Fruit fly (Drosophila melanogaster) whole organism, embryonic: ENCODE results near the gene GNBP3.

ENCODE experiments used
- Asciz ChIP-seq: fragments of 200-800 bp; sonication (Bioruptor generic); optimal IDR thresholded peaks from 2 replicates; lab custom pipeline; 2017; ENCODE audit warnings: missing biosample characterization, mild to moderate bottlenecking, missing genetic modification characterization, missing genetic modification reagents
- Bteb2 ChIP-seq: fragments of 200-800 bp; sonication (Bioruptor generic); optimal IDR thresholded peaks from 2 replicates; lab custom pipeline; 2016; ENCODE audit warnings: missing biosample characterization, missing genetic modification characterization
- C15 ChIP-seq: fragments of 200-800 bp; sonication (Bioruptor generic); IDR thresholded peaks from 3 replicates; pipeline ENCODE4 v1.3.6; 2022; ENCODE audit warnings: missing biosample characterization, missing genetic modification characterization
- CG10147 ChIP-seq: fragments of 200-800 bp; sonication (Bioruptor generic); optimal IDR thresholded peaks from 2 replicates; lab custom pipeline; 2019; ENCODE audit warnings: missing biosample characterization, mild to moderate bottlenecking, missing genetic modification characterization, moderate library complexity
- CG10959 ChIP-seq: fragments of 200-800 bp; sonication (Bioruptor generic); IDR thresholded peaks from 2 replicates; pipeline ENCODE4 v1.3.6; 2022; ENCODE audit warnings: missing biosample characterization, missing genetic modification characterization
- CG11247 ChIP-seq: fragments of 200-800 bp; sonication (Bioruptor generic); IDR thresholded peaks from 2 replicates; pipeline ENCODE4 v1.3.6; 2022; ENCODE audit warnings: missing biosample characterization, missing genetic modification characterization
- CG16815 ChIP-seq: fragments of 200-800 bp; sonication (Bioruptor generic); optimal IDR thresholded peaks from 3 replicates; lab custom pipeline; 2017; ENCODE audit warnings: missing biosample characterization, mild to moderate bottlenecking, missing genetic modification characterization
- CG18476 ChIP-seq: fragments of 200-800 bp; sonication (Bioruptor generic); optimal IDR thresholded peaks from 2 replicates; lab custom pipeline; 2016; ENCODE audit warnings: missing biosample characterization, mild to moderate bottlenecking, missing genetic modification characterization
- CG34376 ChIP-seq: fragments of 200-800 bp; sonication (Bioruptor generic); optimal IDR thresholded peaks from 2 replicates; lab custom pipeline; 2018; ENCODE audit warnings: missing biosample characterization, mild to moderate bottlenecking, missing genetic modification characterization
- CG4360 ChIP-seq: fragments of 200-800 bp; sonication (Bioruptor generic); IDR thresholded peaks from 2 replicates; pipeline ENCODE4 v1.3.6; 2022; ENCODE audit warnings: missing biosample characterization, missing genetic modification characterization
- CG6683 ChIP-seq: fragments of 200-800 bp; sonication (Bioruptor generic); optimal IDR thresholded peaks from 2 replicates; lab custom pipeline; 2017; ENCODE audit warnings: missing biosample characterization, mild to moderate bottlenecking, missing genetic modification characterization, missing genetic modification reagents
- CG6813 ChIP-seq: fragments of 200-800 bp; sonication (Bioruptor generic); optimal IDR thresholded peaks from 2 replicates; lab custom pipeline; 2017; ENCODE audit warnings: missing biosample characterization, missing genetic modification characterization, mild to moderate bottlenecking, moderate library complexity, missing genetic modification reagents
- CG7271 ChIP-seq: fragments of 200-800 bp; sonication (Bioruptor generic); optimal IDR thresholded peaks from 2 replicates; lab custom pipeline; 2018; ENCODE audit warnings: missing biosample characterization, mild to moderate bottlenecking, missing genetic modification characterization, moderate library complexity
- CG7357 ChIP-seq: fragments of 200-800 bp; sonication (Bioruptor generic); IDR thresholded peaks from 3 replicates; pipeline ENCODE4 v1.3.6; 2022; ENCODE audit warnings: missing biosample characterization, missing genetic modification characterization
- Deaf1 ChIP-seq: fragments of 200-800 bp; optimal IDR thresholded peaks from 3 replicates; lab custom pipeline; 2019; ENCODE audit warnings: missing biosample characterization, mild to moderate bottlenecking, missing genetic modification characterization, moderate library complexity
- H2.0 ChIP-seq: fragments of 200-800 bp; sonication (Bioruptor generic); IDR thresholded peaks from 2 replicates; pipeline ENCODE4 v1.3.6; 2022; ENCODE audit warnings: missing biosample characterization, missing genetic modification characterization
- Hmx ChIP-seq: fragments of 200-800 bp; sonication (Bioruptor generic); optimal IDR thresholded peaks from 2 replicates; lab custom pipeline; 2016; ENCODE audit warnings: missing biosample characterization, missing genetic modification characterization
- Lpt ChIP-seq: fragments of >200 bp; optimal IDR thresholded peaks from 2 replicates; lab custom pipeline; 2018; ENCODE audit warnings: missing biosample characterization, missing genetic modification characterization
- Max ChIP-seq: fragments of 200-800 bp; sonication (Bioruptor generic); optimal IDR thresholded peaks from 2 replicates; lab custom pipeline; 2016; ENCODE audit warnings: missing biosample characterization, mild to moderate bottlenecking, missing genetic modification characterization
- Meics ChIP-seq: fragments of 200-800 bp; sonication (Bioruptor generic); optimal IDR thresholded peaks from 2 replicates; lab custom pipeline; 2017; ENCODE audit warnings: missing biosample characterization, mild to moderate bottlenecking, missing genetic modification characterization
- NFAT ChIP-seq: fragments of 200-800 bp; sonication (Bioruptor generic); IDR thresholded peaks from 2 replicates; pipeline ENCODE4 v1.3.6; 2022; ENCODE audit warnings: missing biosample characterization, missing genetic modification characterization
- NfI ChIP-seq: fragments of 200-800 bp; sonication (Bioruptor generic); optimal IDR thresholded peaks from 3 replicates; lab custom pipeline; 2018; ENCODE audit warnings: missing biosample characterization, mild to moderate bottlenecking, missing genetic modification characterization, moderate library complexity
- PHDP ChIP-seq: fragments of 200-800 bp; sonication (Bioruptor generic); optimal IDR thresholded peaks from 3 replicates; lab custom pipeline; 2018; ENCODE audit warnings: missing biosample characterization, mild to moderate bottlenecking, missing genetic modification characterization, moderate library complexity
- Rfx ChIP-seq: fragments of 200-800 bp; sonication (Bioruptor generic); IDR thresholded peaks from 2 replicates; pipeline ENCODE4 v1.3.6; 2022; ENCODE audit warnings: missing biosample characterization, missing genetic modification characterization
- TFAM ChIP-seq: fragments of 200-800 bp; sonication (Bioruptor generic); optimal IDR thresholded peaks from 2 replicates; lab custom pipeline; 2017; ENCODE audit warnings: missing biosample characterization, missing genetic modification characterization, inconsistent platforms
- Taf1 ChIP-seq: fragments of 200-800 bp; sonication (Bioruptor generic); IDR thresholded peaks from 2 replicates; pipeline ENCODE4 v1.3.6; 2022; ENCODE audit warnings: missing biosample characterization, missing genetic modification characterization
- Tbp ChIP-seq: fragments of >200 bp; optimal IDR thresholded peaks from 2 replicates; lab custom pipeline; 2018; ENCODE audit warnings: missing biosample characterization, missing genetic modification characterization
- aop ChIP-seq: fragments of 200-800 bp; sonication (Bioruptor generic); IDR thresholded peaks from 2 replicates; pipeline ENCODE4 v1.3.6; 2022; ENCODE audit warnings: missing biosample characterization, missing genetic modification characterization
- ap ChIP-seq: fragments of 200-800 bp; sonication (Bioruptor generic); IDR thresholded peaks from 2 replicates; pipeline ENCODE4 v1.3.6; 2022; ENCODE audit warnings: missing biosample characterization, missing genetic modification characterization
- bbx ChIP-seq: fragments of 200-800 bp; sonication (Bioruptor generic); IDR thresholded peaks from 2 replicates; pipeline ENCODE4 v1.3.6; 2022; ENCODE audit warnings: missing biosample characterization, missing genetic modification characterization; ENCODE audit not compliant: partially characterized antibody
- dmrt99B ChIP-seq: fragments of 200-800 bp; sonication (Bioruptor generic); optimal IDR thresholded peaks from 2 replicates; lab custom pipeline; 2018; ENCODE audit warnings: missing biosample characterization, mild to moderate bottlenecking, missing genetic modification characterization, moderate library complexity
- exex ChIP-seq: fragments of 200-800 bp; sonication (Bioruptor generic); optimal IDR thresholded peaks from 4 replicates; lab custom pipeline; 2018; ENCODE audit warnings: missing biosample characterization, mild to moderate bottlenecking, missing genetic modification characterization, moderate library complexity
- gcm2 ChIP-seq: fragments of 200-800 bp; sonication (Bioruptor generic); optimal IDR thresholded peaks from 2 replicates; lab custom pipeline; 2016; ENCODE audit warnings: missing biosample characterization, missing genetic modification characterization
- grn ChIP-seq: fragments of 200-800 bp; sonication (Bioruptor generic); optimal IDR thresholded peaks from 3 replicates; lab custom pipeline; 2017; ENCODE audit warnings: missing biosample characterization, missing genetic modification characterization
- ham ChIP-seq: fragments of 200-800 bp; sonication (Bioruptor generic); IDR thresholded peaks from 2 replicates; pipeline ENCODE4 v1.3.6; 2022; ENCODE audit warnings: missing biosample characterization, missing genetic modification characterization
- hbn ChIP-seq: fragments of 200-800 bp; sonication (Bioruptor generic); IDR thresholded peaks from 2 replicates; pipeline ENCODE4 v1.3.6; 2022; ENCODE audit warnings: missing biosample characterization, missing genetic modification characterization; ENCODE audit not compliant: partially characterized antibody
- kay ChIP-seq: fragments of 200-800 bp; sonication (Bioruptor generic); optimal IDR thresholded peaks from 2 replicates; lab custom pipeline; 2016; ENCODE audit warnings: missing biosample characterization, missing genetic modification characterization
- lab ChIP-seq: fragments of 200-800 bp; sonication (Bioruptor generic); optimal IDR thresholded peaks from 3 replicates; lab custom pipeline; 2017; ENCODE audit warnings: missing biosample characterization, missing genetic modification characterization, mild to moderate bottlenecking, moderate library complexity, missing genetic modification reagents
- lmd ChIP-seq: fragments of 200-800 bp; sonication (Bioruptor generic); IDR thresholded peaks from 2 replicates; pipeline ENCODE4 v1.3.6; 2022; ENCODE audit warnings: missing biosample characterization, missing genetic modification characterization
- lov ChIP-seq, 2 experiments: fragments of 200-800 bp in 1 of 2; fragments of >200 bp in 1 of 2; sonication (Bioruptor generic) in 1 of 2; IDR thresholded peaks in 1 of 2; optimal IDR thresholded peaks in 1 of 2; 2 replicates in 1 of 2; 3 replicates in 1 of 2; pipeline versions ENCODE4 v1.3.6 to Lab custom; 2017 to 2022; ENCODE audit warnings: missing biosample characterization in 1 of 2, missing genetic modification characterization in 1 of 2
- luna ChIP-seq: fragments of 200-800 bp; sonication (Bioruptor generic); optimal IDR thresholded peaks from 2 replicates; lab custom pipeline; 2016; ENCODE audit warnings: missing biosample characterization, missing genetic modification characterization
- nau ChIP-seq: fragments of 200-800 bp; sonication (Bioruptor generic); optimal IDR thresholded peaks from 3 replicates; lab custom pipeline; 2017; ENCODE audit warnings: missing biosample characterization, mild to moderate bottlenecking, missing genetic modification characterization, missing genetic modification reagents
- repo ChIP-seq: fragments of 200-800 bp; sonication (Bioruptor generic); optimal IDR thresholded peaks from 2 replicates; lab custom pipeline; 2016; ENCODE audit warnings: missing biosample characterization, missing genetic modification characterization
- sc ChIP-seq, 3 experiments: fragments of >200 bp in 2 of 3; fragments of 200-800 bp in 1 of 3; sonication (Bioruptor generic) in 1 of 3; optimal IDR thresholded peaks; 2 replicates in 2 of 3; 3 replicates in 1 of 3; lab custom pipeline; 2017; ENCODE audit warnings: mild to moderate bottlenecking in 1 of 3, missing biosample characterization in 1 of 3, missing genetic modification characterization in 1 of 3, missing genetic modification reagents in 1 of 3
- sens ChIP-seq: fragments of 200-800 bp; sonication (Bioruptor generic); peaks from one replicate; lab custom pipeline; 2016; ENCODE audit warnings: missing biosample characterization, missing genetic modification characterization
- sens-2 ChIP-seq: fragments of 200-800 bp; sonication (Bioruptor generic); IDR thresholded peaks from 2 replicates; pipeline ENCODE4 v1.3.6; 2022; ENCODE audit warnings: missing biosample characterization, missing genetic modification characterization
- so ChIP-seq: fragments of 200-800 bp; sonication (Bioruptor generic); IDR thresholded peaks from 3 replicates; pipeline ENCODE4 v1.3.6; 2022; ENCODE audit warnings: missing biosample characterization, missing genetic modification characterization
- z ChIP-seq: fragments of 200-800 bp; sonication (Bioruptor generic); IDR thresholded peaks from 3 replicates; pipeline ENCODE4 v1.3.6; 2022; ENCODE audit warnings: missing biosample characterization, missing genetic modification characterization
- zfh1 ChIP-seq: fragments of 200-800 bp; sonication (Bioruptor generic); IDR thresholded peaks from 3 replicates; pipeline ENCODE4 v1.3.6; 2022; ENCODE audit warnings: missing biosample characterization, missing genetic modification characterization
- zfh2 ChIP-seq: fragments of 200-800 bp; sonication (Bioruptor generic); optimal IDR thresholded peaks from 2 replicates; lab custom pipeline; 2016; ENCODE audit warnings: missing biosample characterization, missing genetic modification characterization

Gene GNBP3

dm6 chr3L:8996173-8996767 lies 41.4 kb downstream of the GNBP3 start (continued):
- TF ChIP-seq CG18476 (GFP tag; lab: Kevin White, UChicago) = peak; percentile 30
- no peak for TF ChIP-seq grn
- peak; percentile 44 for TF ChIP-seq Meics (GFP tag; lab: Kevin White, UChicago)
- peak; percentile 61 for TF ChIP-seq Asciz (GFP tag; lab: Kevin White, UChicago)
- TF ChIP-seq Bteb2 (GFP tag; lab: Kevin White, UChicago) = no peak
- TF ChIP-seq CG10147 = no peak
- no peak for TF ChIP-seq bbx (GFP tag; lab: Robert Waterston, UW)
- 0 out of 2 replicates have a peak, but pooled peaks have one; percentile 39 for TF ChIP-seq CG10959 (GFP tag; lab: Robert Waterston, UW)
- TF ChIP-seq kay (GFP tag; lab: Kevin White, UChicago) = no peak
- peak; percentile 45 for TF ChIP-seq ap (GFP tag; lab: Robert Waterston, UW)
- no peak for TF ChIP-seq repo
- peak; percentile 49 for TF ChIP-seq PHDP (tag; lab: Kevin White, UChicago)
- TF ChIP-seq z (GFP tag; lab: Robert Waterston, UW) = no peak
- no peak for TF ChIP-seq Tbp (GFP tag; lab: Kevin White, UChicago)
- no peak for TF ChIP-seq NfI (GFP tag; lab: Kevin White, UChicago)
- TF ChIP-seq zfh2 (GFP tag; lab: Kevin White, UChicago) = peak; percentile 61
- no peak for TF ChIP-seq CG6683 (GFP tag; lab: Kevin White, UChicago)
- no peak for TF ChIP-seq TFAM (GFP tag; lab: Kevin White, UChicago)
- TF ChIP-seq NFAT = no peak
- TF ChIP-seq lov (optimal IDR thresholded peaks at IDR 0.05; lab: Kevin White, UChicago) = no peak
- TF ChIP-seq lov (GFP tag; IDR thresholded peaks at IDR 0.05; lab: Robert Waterston, UW) = peak; percentile 81
- TF ChIP-seq sc (optimal IDR thresholded peaks at IDR 0.05; lab: Kevin White, UChicago) = no peak
- TF ChIP-seq sc (GFP tag; optimal IDR thresholded peaks at IDR 0.05; lab: Kevin White, UChicago) = peak; percentile 57
- TF ChIP-seq hbn (GFP tag; lab: Robert Waterston, UW) = no peak
- TF ChIP-seq CG7271 (tag; lab: Kevin White, UChicago) = no peak
- TF ChIP-seq CG4360 (GFP tag; lab: Robert Waterston, UW) = no peak
- no peak for TF ChIP-seq CG34376
- no peak for TF ChIP-seq gcm2 (GFP tag; lab: Kevin White, UChicago)
- peak; percentile 65 for TF ChIP-seq CG16815 (GFP tag; lab: Kevin White, UChicago)
- TF ChIP-seq luna (GFP tag; lab: Kevin White, UChicago) = no peak
- TF ChIP-seq sens-2 (GFP tag; lab: Robert Waterston, UW) = no peak
- TF ChIP-seq nau = no peak
- peak; percentile 48; the same call in 1 of the 3 replicates for TF ChIP-seq CG7357 (GFP tag; lab: Robert Waterston, UW)
- TF ChIP-seq C15 (GFP tag; lab: Robert Waterston, UW) = no peak
- TF ChIP-seq H2.0 (GFP tag; lab: Robert Waterston, UW) = peak; percentile 51; the same call in 1 of the 2 replicates
- no peak for TF ChIP-seq Lpt (GFP tag; lab: Kevin White, UChicago)
- no peak for TF ChIP-seq dmrt99B (tag; lab: Kevin White, UChicago)
- TF ChIP-seq aop (GFP tag; lab: Robert Waterston, UW) = no peak
- peak; percentile 65; the same call in 2 of the 3 replicates for TF ChIP-seq so
- TF ChIP-seq Taf1 (GFP tag; lab: Robert Waterston, UW) = no peak
- peak; percentile 66 for TF ChIP-seq lmd (GFP tag; lab: Robert Waterston, UW)
- peak; percentile 85 for TF ChIP-seq zfh1 (GFP tag; lab: Robert Waterston, UW)
- TF ChIP-seq exex (tag; lab: Kevin White, UChicago) = no peak
- peak; percentile 49; the same call in 1 of the 2 replicates for TF ChIP-seq CG11247
- no peak for TF ChIP-seq Hmx
- peak; percentile 93 for TF ChIP-seq sens (GFP tag; lab: Kevin White, UChicago)
- TF ChIP-seq Rfx = peak; percentile 58
- TF ChIP-seq Max (GFP tag; lab: Kevin White, UChicago) = peak; percentile 33
- no peak for TF ChIP-seq lab (GFP tag; lab: Kevin White, UChicago)
- TF ChIP-seq Deaf1 = no peak
- no peak for TF ChIP-seq ham (GFP tag; lab: Robert Waterston, UW)
- TF ChIP-seq CG6813 (GFP tag; lab: Kevin White, UChicago) = no peak
